Fruit fly (Drosophila melanogaster): Measurements from ENCODE around the gene CG32264.

CG32264 gene

dm6 chr3L:3771406-3771935 is 34.8 kb downstream of the CG32264 start (continued):
- TF ChIP-seq rib (GFP tag; IDR thresholded peaks at IDR 0.05) (peak; percentile 83), Atf-2 (GFP tag; optimal IDR thresholded peaks at IDR 0.05) (no peak), eve (GFP tag; optimal IDR thresholded peaks at IDR 0.05) (no peak), usp (GFP tag; optimal IDR thresholded peaks at IDR 0.05) (no peak), CG8281 (tag; optimal IDR thresholded peaks at IDR 0.05) (peak; percentile 25), hbn (GFP tag; IDR thresholded peaks at IDR 0.05; ENCODE audit: partially characterized antibody) (no peak), CG16779 (GFP tag; IDR thresholded peaks at IDR 0.05) (peak; percentile 49; the same call in 1 of the 2 replicates), CG6654 (GFP tag; optimal IDR thresholded peaks at IDR 0.05) (no peak), tx (GFP tag; optimal IDR thresholded peaks at IDR 0.05) (no peak), NFAT (GFP tag; IDR thresholded peaks at IDR 0.05) (peak; percentile 72), CG11695 (GFP tag; IDR thresholded peaks at IDR 0.05) (peak; percentile 86), slp2 (GFP tag; optimal IDR thresholded peaks at IDR 0.05) (no peak), tup (GFP tag; optimal IDR thresholded peaks at IDR 0.05) (peak; percentile 17), Six4 (GFP tag; optimal IDR thresholded peaks at IDR 0.05) (no peak), Doc3 (GFP tag; IDR thresholded peaks at IDR 0.05; ENCODE audit: partially characterized antibody) (no peak), bcd (GFP tag; optimal IDR thresholded peaks at IDR 0.05) (peak; percentile 59), gfzf (GFP tag; optimal IDR thresholded peaks at IDR 0.05) (no peak), CG3065 (GFP tag; optimal IDR thresholded peaks at IDR 0.05) (no peak), CkIIα-i1 (GFP tag; IDR thresholded peaks at IDR 0.05) (no peak), gcm2 (GFP tag; optimal IDR thresholded peaks at IDR 0.05) (no peak), stwl (tag; optimal IDR thresholded peaks at IDR 0.05) (no peak), CG17186 (GFP tag; optimal IDR thresholded peaks at IDR 0.05) (no peak), ftz-f1 (GFP tag; optimal IDR thresholded peaks at IDR 0.05) (no peak), crc (GFP tag; optimal IDR thresholded peaks at IDR 0.05) (no peak), chn (GFP tag; optimal IDR thresholded peaks at IDR 0.05) (no peak), CG9876 (GFP tag; optimal IDR thresholded peaks at IDR 0.05) (no peak), ssp (GFP tag; IDR thresholded peaks at IDR 0.05) (peak; percentile 59), Dek (tag; optimal IDR thresholded peaks at IDR 0.05) (peak; percentile 82), PHDP (tag; optimal IDR thresholded peaks at IDR 0.05) (peak; percentile 87), CG5180 (GFP tag; optimal IDR thresholded peaks at IDR 0.05) (peak; percentile 9), nau (GFP tag; optimal IDR thresholded peaks at IDR 0.05) (peak; percentile 35), Opbp (GFP tag; IDR thresholded peaks at IDR 0.05; ENCODE audit: partially characterized antibody) (no peak), CG3407 (GFP tag; optimal IDR thresholded peaks at IDR 0.05) (no peak), CG6765 (GFP tag; optimal IDR thresholded peaks at IDR 0.05) (peak; percentile 44), Nf-YC (tag; optimal IDR thresholded peaks at IDR 0.05) (peak; percentile 52), CG2116 (GFP tag; optimal IDR thresholded peaks at IDR 0.05) (peak; percentile 34), chm (GFP tag; IDR thresholded peaks at IDR 0.05) (no peak), CG1603 (tag; optimal IDR thresholded peaks at IDR 0.05) (no peak), CG11696 (GFP tag; IDR thresholded peaks at IDR 0.05) (peak; percentile 73), Sry-δ (GFP tag; optimal IDR thresholded peaks at IDR 0.05) (no peak), CG9797 (GFP tag; optimal IDR thresholded peaks at IDR 0.05) (no peak), bigmax (GFP tag; optimal IDR thresholded peaks at IDR 0.05) (no peak), az2 (GFP tag; optimal IDR thresholded peaks at IDR 0.05) (peak; percentile 51), bab2 (GFP tag; optimal IDR thresholded peaks at IDR 0.05) (no peak), CG11456 (GFP tag; IDR thresholded peaks at IDR 0.05) (peak; percentile 81), CG31388 (GFP tag; optimal IDR thresholded peaks at IDR 0.05) (no peak), Sox102F (GFP tag; optimal IDR thresholded peaks at IDR 0.05) (peak; percentile 74), CG30403 (GFP tag; optimal IDR thresholded peaks at IDR 0.05) (peak; percentile 79), CG34422 (GFP tag; IDR thresholded peaks at IDR 0.05) (peak; percentile 81; the same call in 2 of the 3 replicates), cwo (GFP tag; optimal IDR thresholded peaks at IDR 0.05) (no peak), dati (GFP tag; IDR thresholded peaks at IDR 0.05) (0 out of 2 replicates have a peak, but pooled peaks have one; percentile 11)
